Worm (Caenorhabditis elegans) whole organism, L3 larva: ENCODE results near the gene Y46H3C.5.

Source experiments
- R02D3.7 ChIP-seq: fragments of 150-350 bp; optimal IDR thresholded peaks from 2 replicates; lab custom pipeline; 2014; ENCODE audit warnings: missing biosample characterization, missing genetic modification characterization
- ceh-16 ChIP-seq: sonication (generic microtip); optimal IDR thresholded peaks from 2 replicates; lab custom pipeline; 2017; ENCODE audit warnings: missing biosample characterization, missing genetic modification characterization
- daf-12 ChIP-seq: fragments of 150-350 bp; optimal IDR thresholded peaks from 2 replicates; lab custom pipeline; 2014; ENCODE audit warnings: missing biosample characterization, missing genetic modification reagents, missing genetic modification characterization
- egl-27 ChIP-seq: sonication (generic microtip); optimal IDR thresholded peaks from 4 replicates; lab custom pipeline; 2017; ENCODE audit warnings: missing biosample characterization, missing genetic modification reagents, missing genetic modification characterization
- elt-2 ChIP-seq: sonication (generic microtip); optimal IDR thresholded peaks from 2 replicates; lab custom pipeline; 2016; ENCODE audit warnings: missing genetic modification reagents, mild to moderate bottlenecking, missing genetic modification characterization, missing compliant biosample characterization
- lin-39 ChIP-seq: fragments of 150-350 bp; optimal IDR thresholded peaks from 2 replicates; lab custom pipeline; 2018; ENCODE audit warnings: missing biosample characterization, missing genetic modification reagents, missing genetic modification characterization
- nhr-11 ChIP-seq: fragments of 150-350 bp; optimal IDR thresholded peaks from 2 replicates; lab custom pipeline; 2014; ENCODE audit warnings: missing biosample characterization, missing genetic modification characterization
- nhr-76 ChIP-seq: fragments of 150-350 bp; sonication (generic microtip); optimal IDR thresholded peaks from 5 replicates; lab custom pipeline; 2014; ENCODE audit warnings: missing biosample characterization, missing genetic modification characterization
- skn-1 ChIP-seq: fragments of 150-350 bp; optimal IDR thresholded peaks from 2 replicates; lab custom pipeline; 2014; ENCODE audit warnings: missing biosample characterization, missing genetic modification characterization

DNA sequence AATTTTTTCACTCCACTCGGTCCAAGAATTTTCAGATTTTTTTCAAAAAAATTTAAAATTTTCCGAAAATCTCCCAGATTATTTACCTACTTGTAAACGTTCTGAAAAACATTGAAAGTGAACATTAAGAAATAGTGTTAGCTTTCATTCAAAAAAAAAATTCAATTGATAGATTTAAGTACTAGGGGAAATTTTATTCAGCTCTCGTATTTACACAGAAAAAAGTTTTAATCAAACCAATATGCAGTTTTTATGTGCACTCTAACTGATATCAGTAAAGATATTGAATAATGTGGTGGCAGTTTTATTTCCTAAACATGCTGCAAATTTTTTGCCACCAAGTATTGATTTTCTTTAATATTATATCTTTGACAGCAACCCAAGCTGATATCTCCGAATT lies 24.1 kb downstream of the Y46H3C.5 start, which contains the start of gene irld-42:
- TF ChIP-seq R02D3.7 (tag; lab: Kevin White, UChicago) (no peak), ceh-16 (tag; lab: Kevin White, UChicago) (no peak), elt-2 (tag; lab: Kevin White, UChicago) (no peak), nhr-76 (no peak), daf-12 (tag; lab: Kevin White, UChicago) (no peak), nhr-11 (tag; lab: Kevin White, UChicago) (no peak), lin-39 (tag; lab: Kevin White, UChicago) (no peak), egl-27 (tag; lab: Kevin White, UChicago) (no peak), skn-1 (tag; lab: Kevin White, UChicago) (no peak)
